Fruit fly (Drosophila melanogaster) whole organism: ENCODE results near the gene Syx17.

ENCODE experiments used
- Dll ChIP-seq: fragments of >200 bp; optimal IDR thresholded peaks from 2 replicates; lab custom pipeline; 2017
- EcR ChIP-seq, 2 experiments: fragments of >200 bp; optimal IDR thresholded peaks; 2 replicates each; lab custom pipeline; 2017; ENCODE audit warnings: missing biosample characterization in 2 of 2, missing genetic modification characterization in 2 of 2, missing genetic modification reagents in 2 of 2
- psq ChIP-seq: fragments of >200 bp; optimal IDR thresholded peaks from 2 replicates; lab custom pipeline; 2017

- no peak for TF ChIP-seq psq (lab: Kevin White, UChicago)
- no peak for TF ChIP-seq Dll (lab: Kevin White, UChicago)
- no peak for TF ChIP-seq EcR (GFP tag; optimal IDR thresholded peaks at IDR 0.05; lab: Kevin White, UChicago)
Observed at dm6 chr3L:4383543-4384325, 19.6 kb upstream of the Syx17 start.
